Fruit fly (Drosophila melanogaster): ENCODE measurements around the gene kar.
A peak's percentile ranks its signal among the peaks of the same experiment; 100 is the strongest.

Gene kar

DNA sequence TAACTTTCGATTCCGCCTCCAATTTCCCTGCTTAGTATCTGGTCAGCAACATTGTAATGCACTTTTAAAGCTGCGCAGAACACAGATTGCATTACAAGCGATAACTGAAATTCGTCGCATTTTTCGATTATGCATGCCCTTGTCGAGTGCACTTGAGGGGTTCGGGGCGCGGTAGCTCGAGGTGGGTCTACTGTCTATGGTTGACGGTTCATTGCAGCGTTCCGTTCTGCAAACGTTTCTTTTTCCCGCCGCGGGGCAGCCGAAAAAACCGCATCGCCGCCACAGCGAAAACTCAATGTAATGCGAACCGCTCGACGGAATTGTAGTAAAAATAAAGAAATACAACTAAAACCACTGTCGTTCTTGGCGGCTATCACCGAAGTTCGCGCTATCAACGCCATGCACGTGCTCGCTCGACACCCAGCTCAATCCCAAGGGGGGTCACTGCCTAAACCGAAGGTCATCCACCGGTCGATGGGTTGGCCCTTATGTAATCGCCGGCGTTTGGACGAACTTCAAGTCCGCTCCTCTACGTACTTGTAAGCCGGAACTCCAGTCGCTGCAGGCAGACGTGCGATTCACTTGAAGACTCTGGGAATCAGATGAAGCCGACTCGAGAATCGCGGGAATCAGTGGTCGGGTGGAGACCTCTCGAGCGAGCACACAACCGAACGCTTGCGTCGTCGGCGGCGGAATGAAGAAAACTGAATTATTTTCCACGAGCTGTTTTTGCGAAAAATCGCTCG lies at the start of gene kar:
kar (minus strand) TSS at position 696 of the 746 bp plus-strand sequence.
- TF ChIP-seq tj (GFP tag; optimal IDR thresholded peaks at IDR 0.05) (peak; percentile 100), Mnt (GFP tag; optimal IDR thresholded peaks at IDR 0.05) (peak; percentile 88), cic (GFP tag; optimal IDR thresholded peaks at IDR 0.05) (peak; percentile 3), CG33017 (tag; optimal IDR thresholded peaks at IDR 0.05) (peak; percentile 15), CG11617 (GFP tag; optimal IDR thresholded peaks at IDR 0.05) (no peak)

DNA sequence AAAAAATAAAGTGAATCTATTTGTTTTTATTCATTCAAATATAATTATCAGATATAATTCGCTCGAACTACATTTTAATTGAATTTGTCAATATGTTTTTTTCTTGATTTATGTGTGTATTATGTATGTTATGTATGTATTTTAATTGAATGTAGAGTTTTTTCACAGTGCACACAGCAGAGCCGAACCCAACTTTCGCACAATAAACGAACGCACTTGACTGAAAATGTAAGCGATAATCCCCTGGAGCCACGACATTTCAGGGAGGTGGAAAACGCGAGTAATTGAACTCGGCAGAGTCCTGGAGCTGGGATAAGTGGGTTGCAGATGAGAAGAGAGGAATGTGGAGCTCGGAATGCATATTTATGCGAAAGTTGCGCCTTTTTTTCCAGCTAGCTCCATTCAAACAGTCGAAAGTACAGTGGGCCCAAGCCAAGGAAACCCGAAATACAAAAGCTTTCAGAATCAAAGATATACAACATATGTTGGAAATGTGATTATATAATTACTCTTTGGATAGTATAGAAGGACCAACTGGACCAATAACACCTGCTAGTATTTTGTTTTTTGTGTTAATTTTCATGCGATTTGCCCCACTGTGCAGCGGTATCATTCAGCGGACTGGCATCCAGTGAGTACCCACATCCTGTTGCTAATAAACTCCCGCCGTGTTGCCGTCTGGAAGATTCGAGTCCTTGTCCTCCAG lies 38.9 kb upstream of the kar start:
- TF ChIP-seq Crg-1 (GFP tag; optimal IDR thresholded peaks at IDR 0.05) (no peak), Mnt (GFP tag; optimal IDR thresholded peaks at IDR 0.05) (no peak), CG5204 (GFP tag; optimal IDR thresholded peaks at IDR 0.05) (no peak), kay (GFP tag; ENCODE audit: borderline replicate concordance) (no peak), CG11617 (GFP tag; optimal IDR thresholded peaks at IDR 0.05) (no peak), CG12768 (GFP tag; optimal IDR thresholded peaks at IDR 0.05) (no peak), CG7045 (GFP tag; optimal IDR thresholded peaks at IDR 0.05) (no peak), bab1 (GFP tag; optimal IDR thresholded peaks at IDR 0.05) (no peak), pad (GFP tag; optimal IDR thresholded peaks at IDR 0.05) (no peak), cnc (optimal IDR thresholded peaks at IDR 0.05) (no peak), ovo (GFP tag; optimal IDR thresholded peaks at IDR 0.05) (no peak), Hr96 (GFP tag; optimal IDR thresholded peaks at IDR 0.05) (no peak), Clk (GFP tag; optimal IDR thresholded peaks at IDR 0.05) (no peak), CG14711 (tag; optimal IDR thresholded peaks at IDR 0.05) (no peak), CG33017 (tag; optimal IDR thresholded peaks at IDR 0.05) (no peak)

- TF ChIP-seq CG1620 (GFP tag; optimal IDR thresholded peaks at IDR 0.05) (peak; percentile 6), CG7101 (tag; optimal IDR thresholded peaks at IDR 0.05) (peak; percentile 30), kay (GFP tag; ENCODE audit: borderline replicate concordance) (peak; percentile 3), toe (GFP tag; optimal IDR thresholded peaks at IDR 0.05) (no peak), CG33017 (tag; optimal IDR thresholded peaks at IDR 0.05) (no peak), bab1 (GFP tag; optimal IDR thresholded peaks at IDR 0.05) (peak; percentile 31), cnc (optimal IDR thresholded peaks at IDR 0.05) (no peak), Crg-1 (GFP tag; optimal IDR thresholded peaks at IDR 0.05) (peak; percentile 11), ovo (GFP tag; optimal IDR thresholded peaks at IDR 0.05) (peak; percentile 63)
Measured at dm6 chr3R:12723759-12724158, 34.6 kb upstream of the kar start.

- TF ChIP-seq CG5204 (GFP tag; optimal IDR thresholded peaks at IDR 0.05) (peak; percentile 22), CG1620 (GFP tag; optimal IDR thresholded peaks at IDR 0.05) (no peak), CG12768 (GFP tag; optimal IDR thresholded peaks at IDR 0.05) (no peak), Crg-1 (GFP tag; optimal IDR thresholded peaks at IDR 0.05) (no peak), pad (GFP tag; optimal IDR thresholded peaks at IDR 0.05) (no peak), Mnt (GFP tag; optimal IDR thresholded peaks at IDR 0.05) (no peak), CG7045 (GFP tag; optimal IDR thresholded peaks at IDR 0.05) (peak; percentile 31), CG7101 (tag; optimal IDR thresholded peaks at IDR 0.05) (peak; percentile 59), tj (GFP tag; optimal IDR thresholded peaks at IDR 0.05) (peak; percentile 31), Hr96 (GFP tag; optimal IDR thresholded peaks at IDR 0.05) (no peak), CG14711 (tag; optimal IDR thresholded peaks at IDR 0.05) (peak; percentile 19), bab1 (GFP tag; optimal IDR thresholded peaks at IDR 0.05) (peak; percentile 45)
Measured at dm6 chr3R:12722392-12722914, 33.3 kb upstream of the kar start, which contains the start of gene Men. Gene Men, minus strand, starts transcription at chr3R:12722442.

dm6 chr3R:12720344-12721200 lies 31.4 kb upstream of the kar start:
- TF ChIP-seq Clk (GFP tag; optimal IDR thresholded peaks at IDR 0.05) (no peak), Mnt (GFP tag; optimal IDR thresholded peaks at IDR 0.05) (peak; percentile 26), CG11617 (GFP tag; optimal IDR thresholded peaks at IDR 0.05) (no peak), CG7101 (tag; optimal IDR thresholded peaks at IDR 0.05) (no peak), CG7045 (GFP tag; optimal IDR thresholded peaks at IDR 0.05) (no peak), CG33017 (tag; optimal IDR thresholded peaks at IDR 0.05) (no peak), tj (GFP tag; optimal IDR thresholded peaks at IDR 0.05) (no peak), ovo (GFP tag; optimal IDR thresholded peaks at IDR 0.05) (no peak), pad (GFP tag; optimal IDR thresholded peaks at IDR 0.05) (no peak), toe (GFP tag; optimal IDR thresholded peaks at IDR 0.05) (no peak), cnc (optimal IDR thresholded peaks at IDR 0.05) (no peak), CG1620 (GFP tag; optimal IDR thresholded peaks at IDR 0.05) (no peak), CG5204 (GFP tag; optimal IDR thresholded peaks at IDR 0.05) (peak; percentile 23), bab1 (GFP tag; optimal IDR thresholded peaks at IDR 0.05) (no peak), Crg-1 (GFP tag; optimal IDR thresholded peaks at IDR 0.05) (no peak), kay (GFP tag; ENCODE audit: borderline replicate concordance) (peak; percentile 94), Hr96 (GFP tag; optimal IDR thresholded peaks at IDR 0.05) (peak; percentile 14), CG14711 (tag; optimal IDR thresholded peaks at IDR 0.05) (no peak), cic (GFP tag; optimal IDR thresholded peaks at IDR 0.05) (peak; percentile 70), CG12768 (GFP tag; optimal IDR thresholded peaks at IDR 0.05) (no peak)
